Worm (Caenorhabditis elegans): Measurements from ENCODE around the gene ZK856.7.

ZK856.7 gene

DNA sequence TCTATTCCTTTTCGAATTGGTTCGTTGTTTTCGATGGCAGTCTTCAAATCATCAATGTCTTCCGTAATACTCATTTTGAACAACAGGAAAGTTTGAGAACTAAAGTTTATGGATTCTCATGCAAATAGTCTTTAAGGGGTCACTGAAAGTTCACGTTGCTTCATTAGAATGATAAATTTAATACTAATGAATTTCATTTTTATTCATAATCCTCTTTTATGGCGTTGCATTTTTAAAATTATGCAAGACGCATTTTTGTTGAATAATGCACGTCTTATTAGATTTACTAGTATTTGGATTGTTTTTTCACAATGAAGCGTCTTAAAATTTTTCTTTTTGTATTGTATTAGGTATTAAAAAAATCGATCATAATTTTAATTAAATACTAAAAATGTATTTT, 41.2 kb downstream of the ZK856.7 start, which contains the start of gene C12D8.9:
C12D8.9 (minus strand) TSS at position 101 of the 400 bp plus-strand sequence.
- TF ChIP-seq tbx-9 (tag; optimal IDR thresholded peaks at IDR 0.05; ENCODE audit: borderline replicate concordance), result no peak
- TF ChIP-seq ceh-58 (GFP tag; IDR thresholded peaks at IDR 0.05), result no peak
- TF ChIP-seq athp-1 (tag; optimal IDR thresholded peaks at IDR 0.05), result no peak
- TF ChIP-seq ceh-91 (GFP tag; IDR thresholded peaks at IDR 0.05), result no peak
- no peak for TF ChIP-seq egl-44 (GFP tag; IDR thresholded peaks at IDR 0.05)
- no peak for TF ChIP-seq ceh-100 (GFP tag; IDR thresholded peaks at IDR 0.05)
- TF ChIP-seq ets-4 (GFP tag; optimal IDR thresholded peaks at IDR 0.05), result no peak
- TF ChIP-seq lin-40 (tag; optimal IDR thresholded peaks at IDR 0.05), result no peak

DNA sequence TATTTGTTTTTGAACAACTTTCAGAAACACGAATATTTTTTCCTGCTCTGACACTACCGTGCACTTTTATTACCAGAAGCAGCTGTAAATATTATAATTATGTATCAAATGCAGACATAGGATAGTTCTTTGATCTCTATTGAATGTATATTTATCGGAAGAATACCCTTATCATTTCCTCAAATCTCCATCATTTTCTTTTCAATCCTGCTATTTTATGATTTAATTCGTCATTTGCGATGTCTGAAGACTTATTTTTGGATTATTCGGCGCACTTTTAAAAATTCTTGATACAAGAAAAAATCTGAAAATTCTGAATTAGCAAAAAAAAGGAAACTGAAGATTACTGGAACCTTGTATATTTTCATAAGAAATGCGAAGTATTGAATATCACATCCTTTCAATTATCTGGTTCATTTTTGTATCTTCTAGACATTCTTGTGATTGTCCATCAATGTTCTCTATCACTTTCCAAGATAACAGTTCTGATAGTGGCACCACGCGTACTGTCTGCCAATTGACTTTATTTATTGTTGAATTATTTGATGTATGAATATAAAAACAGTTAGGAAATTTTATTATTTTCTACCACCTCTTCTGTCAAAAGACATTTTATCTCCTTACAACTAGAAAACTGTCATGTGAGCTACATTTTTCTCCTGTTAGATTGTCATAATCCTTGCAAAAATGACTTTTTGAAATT, 42.3 kb downstream of the ZK856.7 start:
- no peak for TF ChIP-seq hrde-1 (tag; optimal IDR thresholded peaks at IDR 0.05; ENCODE audit: borderline replicate concordance)
- no peak for TF ChIP-seq lin-40 (tag; optimal IDR thresholded peaks at IDR 0.05)
- peak; percentile 61 for TF ChIP-seq nhr-80 (tag; optimal IDR thresholded peaks at IDR 0.05)

DNA sequence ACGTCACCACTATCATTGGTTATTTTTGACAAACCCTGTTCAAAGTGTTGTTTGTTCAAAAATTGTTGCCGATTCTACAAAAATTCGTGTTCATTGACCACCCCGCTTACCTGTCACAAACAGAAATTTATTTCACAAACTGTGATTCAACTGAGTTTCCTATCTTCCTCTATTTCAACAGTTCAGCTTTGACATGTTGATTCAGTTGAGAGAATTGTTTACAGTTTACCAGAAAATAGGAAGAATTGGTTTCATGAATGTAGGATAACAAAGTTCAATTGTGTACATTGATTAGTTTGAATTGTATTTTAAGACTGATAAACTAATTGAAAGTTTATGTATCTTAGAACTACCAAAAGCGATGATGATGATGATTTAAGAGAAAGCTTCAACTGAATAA, 43.7 kb downstream of the ZK856.7 start:
- TF ChIP-seq cebp-1 (GFP tag; IDR thresholded peaks at IDR 0.05) (no peak), cebp-1 (tag; optimal IDR thresholded peaks at IDR 0.05) (peak; percentile 34), B0336.3 (GFP tag; IDR thresholded peaks at IDR 0.05) (no peak), nfya-2 (GFP tag; IDR thresholded peaks at IDR 0.05) (no peak), snpc-1.3 (tag; optimal IDR thresholded peaks at IDR 0.05; ENCODE audit: insufficient read depth) (no peak), unc-62 (GFP tag; optimal IDR thresholded peaks at IDR 0.05) (peak; percentile 91)

DNA sequence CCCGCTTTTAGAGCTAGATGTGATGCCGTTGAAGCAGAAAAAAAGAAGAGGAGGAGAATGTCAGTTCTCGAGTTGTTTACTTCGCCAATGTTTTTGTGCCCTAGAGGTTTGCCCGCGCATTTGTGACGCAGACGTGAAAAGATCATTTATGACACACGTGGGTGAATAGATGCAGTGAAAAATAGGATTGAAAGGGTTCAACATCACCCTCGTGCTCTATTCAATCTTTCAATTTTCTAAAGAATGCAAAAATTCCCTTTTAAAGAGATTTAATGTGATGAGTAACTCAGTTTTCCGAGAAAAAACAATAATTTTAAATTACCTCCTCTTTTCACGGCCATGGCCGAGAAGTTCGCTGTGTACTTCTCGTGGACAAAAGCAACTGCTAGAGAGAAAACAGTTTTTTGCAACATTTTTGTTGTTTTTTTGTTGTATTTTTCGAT, 44.6 kb downstream of the ZK856.7 start:
- peak; percentile 1 for TF ChIP-seq xnd-1 (tag; optimal IDR thresholded peaks at IDR 0.05)
- TF ChIP-seq egrh-3 (GFP tag; IDR thresholded peaks at IDR 0.05), result no peak
- TF ChIP-seq madf-8 (GFP tag; conservative IDR thresholded peaks at IDR 0.05), result 0 out of 2 replicates have a peak, but pooled peaks have one; percentile 23
- peak; percentile 19 for TF ChIP-seq dpl-1 (GFP tag; optimal IDR thresholded peaks at IDR 0.05)
- no peak for TF ChIP-seq ZK185.1 (tag; optimal IDR thresholded peaks at IDR 0.05; ENCODE audit: poor library complexity, severe bottlenecking)
- TF ChIP-seq D2030.7 (GFP tag; IDR thresholded peaks at IDR 0.05), result peak; percentile 37; the same call in 1 of the 2 replicates
- peak; percentile 5 for TF ChIP-seq lsl-1 (GFP tag; optimal IDR thresholded peaks at IDR 0.05)
- TF ChIP-seq cebp-1 (GFP tag; IDR thresholded peaks at IDR 0.05), result no peak
- TF ChIP-seq cebp-1 (tag; optimal IDR thresholded peaks at IDR 0.05), result peak; percentile 28
- TF ChIP-seq dox-1 (GFP tag; IDR thresholded peaks at IDR 0.05), result peak; percentile 16; the same call in 1 of the 2 replicates
- no peak for TF ChIP-seq Y56A3A.18 (GFP tag; IDR thresholded peaks at IDR 0.05)
- TF ChIP-seq somi-1 (GFP tag; optimal IDR thresholded peaks at IDR 0.05), result peak; percentile 45
- TF ChIP-seq efl-1 (GFP tag; optimal IDR thresholded peaks at IDR 0.05), result peak; percentile 61
- peak in 1 of 3 experiments; percentile 54 for TF ChIP-seq lin-35 (GFP tag; optimal IDR thresholded peaks at IDR 0.05)
- TF ChIP-seq K11D2.4 (GFP tag; IDR thresholded peaks at IDR 0.05), result 0 out of 2 replicates have a peak, but pooled peaks have one; percentile 52
- no peak for TF ChIP-seq Y79H2A.3 (GFP tag; conservative IDR thresholded peaks at IDR 0.05)
- peak; percentile 46 for TF ChIP-seq ceh-91 (GFP tag; IDR thresholded peaks at IDR 0.05)
- peak; percentile 74 for TF ChIP-seq K12H6.12 (tag; optimal IDR thresholded peaks at IDR 0.05)
- peak; percentile 34 for TF ChIP-seq attf-5 (GFP tag; optimal IDR thresholded peaks at IDR 0.05)
- peak; percentile 59 for TF ChIP-seq lin-54 (GFP tag; optimal IDR thresholded peaks at IDR 0.05)
- TF ChIP-seq madf-6 (GFP tag; IDR thresholded peaks at IDR 0.05), result peak; percentile 50
- no peak for TF ChIP-seq tlf-1 (GFP tag; optimal IDR thresholded peaks at IDR 0.05)
- TF ChIP-seq hmg-1.2 (GFP tag; IDR thresholded peaks at IDR 0.05), result peak; percentile 24; the same call in 1 of the 2 replicates
